Worm (Caenorhabditis elegans): ENCODE results near the gene mdt-4.

The mdt-4 gene

DNA sequence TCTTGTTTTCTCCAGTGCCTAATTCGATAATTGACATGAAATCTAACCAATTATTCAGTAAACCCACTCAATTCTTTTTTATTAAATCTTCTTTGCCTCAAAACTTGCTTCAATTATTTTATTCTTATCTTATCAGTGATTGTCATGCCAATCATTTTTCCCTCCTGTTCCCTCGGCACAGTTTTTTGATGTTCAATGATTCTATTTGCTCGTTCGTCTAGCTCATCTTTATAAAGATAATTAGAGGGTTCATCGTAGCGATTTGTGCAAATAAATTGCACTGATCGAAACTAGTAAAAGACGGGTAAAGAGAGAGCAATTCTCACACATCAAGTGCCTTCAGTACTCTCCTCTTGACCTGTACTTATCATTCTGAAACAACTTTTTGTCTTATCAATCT lies 23.9 kb upstream of the mdt-4 start:
- TF ChIP-seq pqm-1 (tag; optimal IDR thresholded peaks at IDR 0.05) = peak; percentile 68
- no peak for TF ChIP-seq nhr-11 (tag; optimal IDR thresholded peaks at IDR 0.05)
- TF ChIP-seq attf-4 (tag; optimal IDR thresholded peaks at IDR 0.05) = no peak
- peak; percentile 20 for TF ChIP-seq hlh-11 (tag; optimal IDR thresholded peaks at IDR 0.05)
- no peak for TF ChIP-seq zag-1 (tag; optimal IDR thresholded peaks at IDR 0.05)

DNA sequence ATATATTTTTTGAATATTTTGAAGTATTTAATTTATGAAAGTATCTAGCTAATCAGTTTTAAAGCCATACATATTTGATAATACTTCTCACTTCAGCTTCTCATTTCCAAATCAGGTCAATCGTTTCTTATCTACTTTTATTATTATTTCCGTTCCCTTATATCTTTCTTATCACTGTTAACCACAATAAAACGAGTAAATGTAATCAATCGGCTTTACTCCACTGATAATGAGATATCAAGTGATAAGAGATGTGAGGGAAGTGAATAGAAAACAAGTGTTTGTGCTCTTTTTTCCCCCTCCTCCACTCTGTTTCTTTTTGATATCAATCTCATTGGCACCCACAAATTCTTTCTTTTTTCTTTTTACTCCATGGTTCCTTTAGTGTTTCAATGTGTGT lies 22.8 kb upstream of the mdt-4 start:
- TF ChIP-seq tra-1 (GFP tag; IDR thresholded peaks at IDR 0.05) (no peak), hlh-11 (tag; optimal IDR thresholded peaks at IDR 0.05) (peak; percentile 14), php-3 (GFP tag; IDR thresholded peaks at IDR 0.05) (peak; percentile 59), nhr-28 (tag; optimal IDR thresholded peaks at IDR 0.05) (peak; percentile 15), T20F7.1 (GFP tag; optimal IDR thresholded peaks at IDR 0.05) (no peak), lin-15B (tag; optimal IDR thresholded peaks at IDR 0.05) (no peak), pqm-1 (tag; optimal IDR thresholded peaks at IDR 0.05) (peak; percentile 14), dmd-8 (GFP tag; IDR thresholded peaks at IDR 0.05) (no peak), mxl-3 (GFP tag; optimal IDR thresholded peaks at IDR 0.05) (no peak), daf-16 (GFP tag; optimal IDR thresholded peaks at IDR 0.05) (no peak), daf-16 (tag; optimal IDR thresholded peaks at IDR 0.05) (peak; percentile 31), unc-39 (tag; optimal IDR thresholded peaks at IDR 0.05) (no peak), F49E8.2 (tag; optimal IDR thresholded peaks at IDR 0.05; ENCODE audit: borderline replicate concordance) (no peak), dpl-1 (GFP tag; optimal IDR thresholded peaks at IDR 0.05) (no peak), dve-1 (tag; optimal IDR thresholded peaks at IDR 0.05; ENCODE audit: insufficient read depth) (peak; percentile 76), fos-1 (tag; optimal IDR thresholded peaks at IDR 0.05) (no peak), mes-2 (tag; optimal IDR thresholded peaks at IDR 0.05; ENCODE audit: poor library complexity, severe bottlenecking) (no peak)

ce11 chrII:4960690-4961089 lies 16.9 kb upstream of the mdt-4 start:
- TF ChIP-seq Y105C5A.15 (GFP tag; IDR thresholded peaks at IDR 0.05) (no peak), dmd-6 (GFP tag; IDR thresholded peaks at IDR 0.05) (peak; percentile 42; the same call in 1 of the 2 replicates), hlh-11 (tag; optimal IDR thresholded peaks at IDR 0.05) (peak; percentile 30), arid-1 (GFP tag; conservative IDR thresholded peaks at IDR 0.05) (no peak), daf-12 (tag; optimal IDR thresholded peaks at IDR 0.05) (no peak), pqm-1 (tag; optimal IDR thresholded peaks at IDR 0.05) (peak; percentile 33), nhr-77 (tag; optimal IDR thresholded peaks at IDR 0.05) (peak; percentile 31), hlh-30 (tag; optimal IDR thresholded peaks at IDR 0.05; ENCODE audit: insufficient read depth) (no peak), daf-16 (GFP tag; optimal IDR thresholded peaks at IDR 0.05) (no peak), daf-16 (tag; optimal IDR thresholded peaks at IDR 0.05) (peak; percentile 46), dve-1 (tag; optimal IDR thresholded peaks at IDR 0.05; ENCODE audit: insufficient read depth) (peak; percentile 50), nhr-28 (tag; optimal IDR thresholded peaks at IDR 0.05) (peak; percentile 83), ama-1 (optimal IDR thresholded peaks at IDR 0.05) (no peak)

DNA sequence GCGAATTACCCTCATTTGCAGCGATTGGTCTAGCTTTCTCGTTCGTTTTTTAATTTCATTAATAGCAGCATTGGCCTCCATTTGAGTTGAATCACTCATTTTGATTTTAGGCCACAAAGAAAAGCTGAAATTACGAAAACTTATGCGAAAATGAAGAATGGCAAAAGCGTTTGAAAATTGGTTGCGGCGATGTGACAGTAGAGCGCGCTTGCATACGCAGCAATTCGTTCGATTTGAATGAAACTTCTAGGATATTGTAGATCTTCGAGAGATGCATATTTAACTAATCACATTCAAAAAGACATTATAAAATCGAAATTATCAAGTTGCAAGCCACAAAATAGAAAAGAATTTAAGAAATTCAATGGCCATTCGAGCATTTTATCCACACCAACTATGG lies 16.0 kb upstream of the mdt-4 start, which contains the start of gene ulp-2:
Gene ulp-2, minus strand, starts transcription at position 158 of the 400 bp plus-strand sequence.
- TF ChIP-seq Y48G9A.11 (GFP tag; IDR thresholded peaks at IDR 0.05) = no peak
- TF ChIP-seq cey-2 (tag; optimal IDR thresholded peaks at IDR 0.05; ENCODE audit: borderline replicate concordance, insufficient read depth) = no peak
- no peak for TF ChIP-seq ces-1 (GFP tag; optimal IDR thresholded peaks at IDR 0.05)
- TF ChIP-seq dpl-1 (GFP tag; optimal IDR thresholded peaks at IDR 0.05) = peak; percentile 14
- no peak for TF ChIP-seq mep-1 (tag; optimal IDR thresholded peaks at IDR 0.05)
- TF ChIP-seq pqm-1 (tag; optimal IDR thresholded peaks at IDR 0.05) = no peak
- no peak for TF ChIP-seq R02D3.7 (tag; optimal IDR thresholded peaks at IDR 0.05)
- TF ChIP-seq aha-1 (tag) = peak; percentile 96
- peak in 1 of 2 experiments; percentile 53 for TF ChIP-seq lsy-2 (tag; optimal IDR thresholded peaks at IDR 0.05)
- TF ChIP-seq ctbp-1 (GFP tag; IDR thresholded peaks at IDR 0.05) = no peak
- no peak for TF ChIP-seq lin-15B (tag; optimal IDR thresholded peaks at IDR 0.05)
